Fruit fly (Drosophila melanogaster) whole organism, prepupa: ENCODE results near the gene CG43401.

Experiments
- CG10631 ChIP-seq: fragments of 200-800 bp; sonication (Bioruptor generic); optimal IDR thresholded peaks from 2 replicates; lab custom pipeline; 2016; ENCODE audit warnings: missing biosample characterization, missing genetic modification characterization
- CG10669 ChIP-seq: fragments of 200-800 bp; sonication (Bioruptor generic); optimal IDR thresholded peaks from 3 replicates; lab custom pipeline; 2018; ENCODE audit warnings: missing biosample characterization, mild to moderate bottlenecking, missing genetic modification characterization, moderate library complexity
- CG11762 ChIP-seq: fragments of 200-800 bp; sonication (Bioruptor generic); optimal IDR thresholded peaks from 3 replicates; lab custom pipeline; 2016; ENCODE audit warnings: missing biosample characterization, missing genetic modification characterization; ENCODE audit not compliant: insufficient read depth
- CG15336 ChIP-seq: fragments of 200-800 bp; sonication (Bioruptor generic); IDR thresholded peaks from 2 replicates; pipeline ENCODE4 v1.3.6; 2022; ENCODE audit warnings: missing biosample characterization, missing genetic modification characterization
- CG1621 ChIP-seq: fragments of 200-800 bp; sonication (Bioruptor generic); optimal IDR thresholded peaks from 3 replicates; lab custom pipeline; 2018; ENCODE audit warnings: missing biosample characterization, mild to moderate bottlenecking, missing genetic modification characterization
- CG16779 ChIP-seq: fragments of 200-800 bp; sonication (Bioruptor generic); optimal IDR thresholded peaks from 3 replicates; lab custom pipeline; 2017; ENCODE audit warnings: missing biosample characterization, mild to moderate bottlenecking, missing genetic modification characterization
- CG3032 ChIP-seq: fragments of 200-800 bp; optimal IDR thresholded peaks from 2 replicates; lab custom pipeline; 2019; ENCODE audit warnings: missing biosample characterization, mild to moderate bottlenecking, missing genetic modification characterization, moderate library complexity
- CG31627 ChIP-seq: fragments of 200-800 bp; sonication (Bioruptor generic); optimal IDR thresholded peaks from 3 replicates; lab custom pipeline; 2016; ENCODE audit warnings: missing biosample characterization, missing genetic modification characterization
- CG32006 ChIP-seq: fragments of 200-800 bp; sonication (Bioruptor generic); optimal IDR thresholded peaks from 3 replicates; lab custom pipeline; 2017; ENCODE audit warnings: missing biosample characterization, mild to moderate bottlenecking, missing genetic modification characterization
- CG34406 ChIP-seq: fragments of 200-800 bp; sonication (Bioruptor generic); optimal IDR thresholded peaks from 3 replicates; lab custom pipeline; 2016; ENCODE audit warnings: missing biosample characterization, missing genetic modification characterization
- CG3919 ChIP-seq: fragments of 200-800 bp; sonication (Bioruptor generic); optimal IDR thresholded peaks from 3 replicates; lab custom pipeline; 2016; ENCODE audit warnings: missing biosample characterization, missing genetic modification characterization
- CG4318 ChIP-seq: fragments of 200-800 bp; sonication (Bioruptor generic); optimal IDR thresholded peaks from 3 replicates; lab custom pipeline; 2017; ENCODE audit warnings: missing biosample characterization, mild to moderate bottlenecking, missing genetic modification characterization
- CG6276 ChIP-seq: fragments of 200-800 bp; sonication (Bioruptor generic); optimal IDR thresholded peaks from 2 replicates; lab custom pipeline; 2017; ENCODE audit warnings: missing biosample characterization, mild to moderate bottlenecking, missing genetic modification characterization
- CG6792 ChIP-seq: fragments of 200-800 bp; sonication (Bioruptor generic); optimal IDR thresholded peaks from 3 replicates; lab custom pipeline; 2016; ENCODE audit warnings: missing biosample characterization, missing genetic modification characterization
- CG7368 ChIP-seq: fragments of 200-800 bp; sonication (Bioruptor generic); optimal IDR thresholded peaks from 3 replicates; lab custom pipeline; 2016; ENCODE audit warnings: missing biosample characterization, missing genetic modification characterization
- CG8119 ChIP-seq: fragments of 200-800 bp; sonication (Bioruptor generic); IDR thresholded peaks from 3 replicates; pipeline ENCODE4 v1.3.6; 2022; ENCODE audit warnings: missing biosample characterization, missing genetic modification characterization
- CG8319 ChIP-seq: fragments of 200-800 bp; sonication (Bioruptor generic); optimal IDR thresholded peaks from 3 replicates; lab custom pipeline; 2016; ENCODE audit warnings: missing biosample characterization, missing genetic modification characterization
- CG8632 ChIP-seq: fragments of 200-800 bp; sonication (Bioruptor generic); optimal IDR thresholded peaks from 3 replicates; lab custom pipeline; 2016; ENCODE audit warnings: missing biosample characterization, missing genetic modification characterization
- CG9139 ChIP-seq: fragments of 200-800 bp; sonication (Bioruptor generic); optimal IDR thresholded peaks from 3 replicates; lab custom pipeline; 2017; ENCODE audit warnings: missing biosample characterization, mild to moderate bottlenecking, missing genetic modification characterization
- Eip75B ChIP-seq: fragments of 200-800 bp; sonication (Bioruptor generic); optimal IDR thresholded peaks from 3 replicates; lab custom pipeline; 2016; ENCODE audit warnings: missing biosample characterization, missing genetic modification characterization
- Eip78C ChIP-seq: fragments of 200-800 bp; sonication (Bioruptor generic); peaks from one replicate; lab custom pipeline; 2016; ENCODE audit warnings: missing biosample characterization, missing genetic modification characterization
- Eip93F ChIP-seq: fragments of 200-800 bp; sonication (Bioruptor generic); optimal IDR thresholded peaks from 2 replicates; lab custom pipeline; 2016; ENCODE audit warnings: missing biosample characterization, mild to moderate bottlenecking, missing genetic modification characterization
- Ets21C ChIP-seq: fragments of 200-800 bp; sonication (Bioruptor generic); optimal IDR thresholded peaks from 3 replicates; lab custom pipeline; 2016; ENCODE audit warnings: missing biosample characterization, missing genetic modification characterization
- Ets96B ChIP-seq: fragments of 200-800 bp; optimal IDR thresholded peaks from 2 replicates; lab custom pipeline; 2019; ENCODE audit warnings: missing biosample characterization, mild to moderate bottlenecking, missing genetic modification characterization, moderate library complexity
- Gug ChIP-seq: fragments of 200-800 bp; sonication (Bioruptor generic); IDR thresholded peaks from 2 replicates; pipeline ENCODE4 v1.3.6; 2022; ENCODE audit warnings: missing biosample characterization, missing genetic modification characterization
- Hr38 ChIP-seq: sonication (Bioruptor generic); optimal IDR thresholded peaks from 2 replicates; lab custom pipeline; 2016; ENCODE audit warnings: missing biosample characterization, missing genetic modification characterization
- Hr39 ChIP-seq: fragments of 200-800 bp; sonication (Bioruptor generic); optimal IDR thresholded peaks from 2 replicates; lab custom pipeline; 2016; ENCODE audit warnings: missing biosample characterization, missing genetic modification characterization
- Hr4 ChIP-seq: fragments of 200-800 bp; sonication (Bioruptor generic); optimal IDR thresholded peaks from 3 replicates; lab custom pipeline; 2016; ENCODE audit warnings: missing biosample characterization, missing genetic modification characterization
- Lpt ChIP-seq: fragments of 200-800 bp; sonication (Bioruptor generic); optimal IDR thresholded peaks from 3 replicates; lab custom pipeline; 2016; ENCODE audit warnings: missing biosample characterization, missing genetic modification characterization
- Met ChIP-seq: fragments of 200-800 bp; sonication (Bioruptor generic); optimal IDR thresholded peaks from 3 replicates; lab custom pipeline; 2016; ENCODE audit warnings: missing biosample characterization, missing genetic modification characterization
- OdsH ChIP-seq: fragments of 200-800 bp; sonication (Bioruptor generic); optimal IDR thresholded peaks from 3 replicates; lab custom pipeline; 2016; ENCODE audit warnings: missing biosample characterization, missing genetic modification characterization
- Smox ChIP-seq: fragments of 200-800 bp; sonication (Bioruptor generic); optimal IDR thresholded peaks from 3 replicates; lab custom pipeline; 2016; ENCODE audit warnings: missing biosample characterization, missing genetic modification characterization
- Sox102F ChIP-seq: fragments of 200-800 bp; sonication (Bioruptor generic); optimal IDR thresholded peaks from 2 replicates; lab custom pipeline; 2016; ENCODE audit warnings: missing biosample characterization, mild to moderate bottlenecking, missing genetic modification characterization
- Sox14 ChIP-seq: fragments of 200-800 bp; sonication (Bioruptor generic); optimal IDR thresholded peaks from 3 replicates; lab custom pipeline; 2016; ENCODE audit warnings: missing biosample characterization, missing genetic modification characterization
- Sox15 ChIP-seq: fragments of 200-800 bp; sonication (Bioruptor generic); optimal IDR thresholded peaks from 3 replicates; lab custom pipeline; 2016; ENCODE audit warnings: missing biosample characterization, missing genetic modification characterization
- cyc ChIP-seq: fragments of 200-800 bp; sonication (Bioruptor generic); optimal IDR thresholded peaks from 3 replicates; lab custom pipeline; 2016; ENCODE audit warnings: missing biosample characterization, missing genetic modification characterization
- dac ChIP-seq: fragments of 200-800 bp; sonication (Bioruptor generic); optimal IDR thresholded peaks from 2 replicates; lab custom pipeline; 2017; ENCODE audit warnings: missing biosample characterization, mild to moderate bottlenecking, missing genetic modification characterization
- eg ChIP-seq: fragments of 200-800 bp; sonication (Bioruptor generic); IDR thresholded peaks from 3 replicates; pipeline ENCODE4 v1.3.6; 2022; ENCODE audit warnings: missing biosample characterization, missing genetic modification characterization
- fd59A ChIP-seq: fragments of 200-800 bp; sonication (Bioruptor generic); optimal IDR thresholded peaks from 2 replicates; lab custom pipeline; 2017; ENCODE audit warnings: missing biosample characterization, mild to moderate bottlenecking, missing genetic modification characterization, missing genetic modification reagents
- fd85E ChIP-seq: fragments of 200-800 bp; sonication (Bioruptor generic); optimal IDR thresholded peaks from 3 replicates; lab custom pipeline; 2016; ENCODE audit warnings: missing biosample characterization, missing genetic modification characterization
- fkh ChIP-seq: fragments of 200-800 bp; sonication (Bioruptor generic); optimal IDR thresholded peaks from 3 replicates; lab custom pipeline; 2017; ENCODE audit warnings: missing biosample characterization, mild to moderate bottlenecking, missing genetic modification characterization, moderate library complexity
- lz ChIP-seq: fragments of 200-800 bp; sonication (Bioruptor generic); optimal IDR thresholded peaks from 3 replicates; lab custom pipeline; 2016; ENCODE audit warnings: missing biosample characterization, missing genetic modification characterization
- net ChIP-seq: fragments of 200-800 bp; sonication (Bioruptor generic); optimal IDR thresholded peaks from 3 replicates; lab custom pipeline; 2016; ENCODE audit warnings: missing biosample characterization, missing genetic modification characterization
- pdm3 ChIP-seq: fragments of 200-800 bp; sonication (Bioruptor generic); optimal IDR thresholded peaks from 3 replicates; lab custom pipeline; 2016; ENCODE audit warnings: missing biosample characterization, missing genetic modification characterization
- salr ChIP-seq, 2 experiments: fragments of 200-800 bp; sonication (Bioruptor generic); optimal IDR thresholded peaks; 3 replicates each; lab custom pipeline; 2016 to 2018; ENCODE audit warnings: missing biosample characterization in 2 of 2, missing genetic modification characterization in 2 of 2, mild to moderate bottlenecking in 1 of 2
- spab ChIP-seq: fragments of 200-800 bp; sonication (Bioruptor generic); optimal IDR thresholded peaks from 2 replicates; lab custom pipeline; 2017; ENCODE audit warnings: missing biosample characterization, mild to moderate bottlenecking, missing genetic modification characterization, missing genetic modification reagents
- ss ChIP-seq, 2 experiments: fragments of 200-800 bp; sonication (Bioruptor generic); optimal IDR thresholded peaks; 2 replicates in 1 of 2; 3 replicates in 1 of 2; lab custom pipeline; 2017 to 2018; ENCODE audit warnings: mild to moderate bottlenecking in 2 of 2, missing biosample characterization in 2 of 2, missing genetic modification characterization in 2 of 2, moderate library complexity in 1 of 2
- topi ChIP-seq: fragments of 200-800 bp; sonication (Bioruptor generic); optimal IDR thresholded peaks from 3 replicates; lab custom pipeline; 2016; ENCODE audit warnings: missing biosample characterization, missing genetic modification characterization
- vri ChIP-seq: fragments of 200-800 bp; sonication (Bioruptor generic); optimal IDR thresholded peaks from 3 replicates; lab custom pipeline; 2016; ENCODE audit warnings: missing biosample characterization, mild to moderate bottlenecking, missing genetic modification characterization

Gene CG43401

dm6 chr2L:1404896-1405453 is 23.3 kb upstream of the CG43401 start:
- TF ChIP-seq CG10631 (GFP tag; lab: Kevin White, UChicago) (no peak), topi (GFP tag; lab: Kevin White, UChicago) (no peak), CG8119 (GFP tag; lab: Robert Waterston, UW) (no peak), Sox15 (GFP tag; lab: Kevin White, UChicago) (no peak)

- TF ChIP-seq vri (GFP tag; lab: Kevin White, UChicago) (peak; percentile 14), Ets96B (tag; lab: Kevin White, UChicago) (peak; percentile 34), CG8119 (GFP tag; lab: Robert Waterston, UW) (no peak), fkh (GFP tag; lab: Kevin White, UChicago) (no peak), fd59A (GFP tag; lab: Kevin White, UChicago) (peak; percentile 41), Eip75B (no peak), CG3032 (tag; lab: Kevin White, UChicago) (peak; percentile 18), salr (GFP tag; optimal IDR thresholded peaks at IDR 0.05; lab: Kevin White, UChicago) (no peak), CG11762 (GFP tag; lab: Kevin White, UChicago) (no peak), CG10631 (GFP tag; lab: Kevin White, UChicago) (peak; percentile 5), CG31627 (GFP tag; lab: Kevin White, UChicago) (peak; percentile 44), spab (GFP tag; lab: Kevin White, UChicago) (no peak), dac (GFP tag; lab: Kevin White, UChicago) (no peak), topi (GFP tag; lab: Kevin White, UChicago) (peak; percentile 56), CG15336 (GFP tag; lab: Robert Waterston, UW) (no peak), Hr4 (GFP tag; lab: Kevin White, UChicago) (no peak), net (GFP tag; lab: Kevin White, UChicago) (no peak), ss (GFP tag; optimal IDR thresholded peaks at IDR 0.05; lab: Kevin White, UChicago) (peak in 1 of 2 experiments; percentile 51), Hr39 (GFP tag; lab: Kevin White, UChicago) (peak; percentile 49), eg (GFP tag; lab: Robert Waterston, UW) (no peak), Gug (no peak), cyc (GFP tag; lab: Kevin White, UChicago) (peak; percentile 28), OdsH (peak; percentile 21), Ets21C (GFP tag; lab: Kevin White, UChicago) (peak; percentile 20), Sox14 (GFP tag; lab: Kevin White, UChicago) (peak; percentile 30), lz (GFP tag; lab: Kevin White, UChicago) (peak; percentile 45), fd85E (GFP tag; lab: Kevin White, UChicago) (no peak), CG4318 (GFP tag; lab: Kevin White, UChicago) (no peak), Sox15 (GFP tag; lab: Kevin White, UChicago) (peak; percentile 18), Hr38 (GFP tag; lab: Kevin White, UChicago) (no peak), Smox (GFP tag; lab: Kevin White, UChicago) (peak; percentile 49), CG32006 (GFP tag; lab: Kevin White, UChicago) (no peak), pdm3 (peak; percentile 35), CG7368 (GFP tag; lab: Kevin White, UChicago) (no peak), CG8319 (no peak), Lpt (no peak), CG16779 (tag; lab: Kevin White, UChicago) (no peak), CG1621 (tag; lab: Kevin White, UChicago) (no peak), CG10669 (GFP tag; lab: Kevin White, UChicago) (peak; percentile 20), Sox102F (GFP tag; lab: Kevin White, UChicago) (no peak), CG8632 (peak; percentile 31), CG3919 (peak; percentile 40), Eip78C (GFP tag; lab: Kevin White, UChicago) (peak; percentile 87), CG34406 (GFP tag; lab: Kevin White, UChicago) (peak; percentile 42), Met (peak; percentile 57), Eip93F (GFP tag; lab: Kevin White, UChicago) (no peak), CG6792 (peak; percentile 49), CG6276 (GFP tag; lab: Kevin White, UChicago) (no peak), CG9139 (GFP tag; lab: Kevin White, UChicago) (peak; percentile 8)
Observed at dm6 chr2L:1405573-1405972, 22.7 kb upstream of the CG43401 start.
